Fruit fly (Drosophila melanogaster) whole organism, embryonic: ENCODE data around the gene Ire1.

ENCODE experiments used
- ATbp ChIP-seq: fragments of 200-800 bp; sonication (Bioruptor generic); optimal IDR thresholded peaks from 2 replicates; lab custom pipeline; 2017; ENCODE audit warnings: missing biosample characterization, mild to moderate bottlenecking, missing genetic modification characterization, missing genetic modification reagents
- CG10147 ChIP-seq: fragments of 200-800 bp; sonication (Bioruptor generic); optimal IDR thresholded peaks from 2 replicates; lab custom pipeline; 2019; ENCODE audit warnings: missing biosample characterization, mild to moderate bottlenecking, missing genetic modification characterization, moderate library complexity
- CG10267 ChIP-seq: fragments of 200-800 bp; sonication (Bioruptor generic); optimal IDR thresholded peaks from 2 replicates; lab custom pipeline; 2018; ENCODE audit warnings: missing biosample characterization, mild to moderate bottlenecking, missing genetic modification characterization, moderate library complexity
- CG10979 ChIP-seq: fragments of 200-800 bp; sonication (Bioruptor generic); optimal IDR thresholded peaks from 2 replicates; lab custom pipeline; 2018; ENCODE audit warnings: missing biosample characterization, mild to moderate bottlenecking, missing genetic modification characterization, moderate library complexity
- CG11560 ChIP-seq: fragments of 200-800 bp; sonication (Bioruptor generic); IDR thresholded peaks from 3 replicates; pipeline ENCODE4 v1.3.6; 2022; ENCODE audit warnings: missing biosample characterization, missing genetic modification characterization
- CG11695 ChIP-seq: fragments of 200-800 bp; sonication (Bioruptor generic); IDR thresholded peaks from 3 replicates; pipeline ENCODE4 v1.3.6; 2022; ENCODE audit warnings: missing biosample characterization, missing genetic modification characterization
- CG13123 ChIP-seq: fragments of 200-800 bp; sonication (Bioruptor generic); optimal IDR thresholded peaks from 2 replicates; lab custom pipeline; 2016; ENCODE audit warnings: missing biosample characterization, missing genetic modification characterization
- CG13296 ChIP-seq: fragments of 200-800 bp; sonication (Bioruptor generic); optimal IDR thresholded peaks from 3 replicates; lab custom pipeline; 2018; ENCODE audit warnings: missing biosample characterization, mild to moderate bottlenecking, missing genetic modification characterization
- CG13894 ChIP-seq: fragments of 200-800 bp; sonication (Bioruptor generic); optimal IDR thresholded peaks from 3 replicates; lab custom pipeline; 2018; ENCODE audit warnings: missing biosample characterization, mild to moderate bottlenecking, missing genetic modification characterization, moderate library complexity
- CG17186 ChIP-seq: fragments of 200-800 bp; sonication (Bioruptor generic); optimal IDR thresholded peaks from 3 replicates; lab custom pipeline; 2017; ENCODE audit warnings: missing biosample characterization, missing genetic modification reagents, missing genetic modification characterization
- CG17328 ChIP-seq: fragments of 200-800 bp; sonication (Bioruptor generic); IDR thresholded peaks from 2 replicates; pipeline ENCODE4 v1.3.6; 2022; ENCODE audit warnings: missing biosample characterization, missing genetic modification characterization
- CG18599 ChIP-seq: fragments of 200-800 bp; sonication (Bioruptor generic); optimal IDR thresholded peaks from 3 replicates; lab custom pipeline; 2017; ENCODE audit warnings: missing biosample characterization, missing genetic modification characterization, mild to moderate bottlenecking, moderate library complexity, missing genetic modification reagents
- CG3065 ChIP-seq: fragments of 200-800 bp; sonication (Bioruptor generic); optimal IDR thresholded peaks from 2 replicates; lab custom pipeline; 2016; ENCODE audit warnings: missing biosample characterization, missing genetic modification characterization
- CG3281 ChIP-seq: fragments of 200-800 bp; sonication (Bioruptor generic); optimal IDR thresholded peaks from 3 replicates; lab custom pipeline; 2017; ENCODE audit warnings: missing biosample characterization, mild to moderate bottlenecking, missing genetic modification characterization
- CG3838 ChIP-seq: fragments of 200-800 bp; sonication (Bioruptor generic); optimal IDR thresholded peaks from 3 replicates; lab custom pipeline; 2016; ENCODE audit warnings: missing biosample characterization, missing genetic modification characterization
- CG4820 ChIP-seq: fragments of 200-800 bp; sonication (Bioruptor generic); optimal IDR thresholded peaks from 3 replicates; lab custom pipeline; 2016; ENCODE audit warnings: missing biosample characterization, missing genetic modification characterization
- CG8765 ChIP-seq: fragments of 200-800 bp; sonication (Bioruptor generic); IDR thresholded peaks from 2 replicates; pipeline ENCODE4 v1.3.6; 2022; ENCODE audit warnings: missing biosample characterization, missing genetic modification characterization
- CG9876 ChIP-seq: fragments of 200-800 bp; sonication (Bioruptor generic); optimal IDR thresholded peaks from 2 replicates; lab custom pipeline; 2016; ENCODE audit warnings: missing biosample characterization, missing genetic modification characterization
- CG9932 ChIP-seq: fragments of 200-800 bp; sonication (Bioruptor generic); IDR thresholded peaks from 2 replicates; pipeline ENCODE4 v1.3.6; 2022; ENCODE audit warnings: missing biosample characterization, missing genetic modification characterization
- E2f2 ChIP-seq: fragments of 200-800 bp; sonication (Bioruptor generic); IDR thresholded peaks from 2 replicates; pipeline ENCODE4 v1.3.6; 2022; ENCODE audit warnings: missing biosample characterization, missing genetic modification characterization
- Fer2 ChIP-seq: fragments of 200-800 bp; sonication (Bioruptor generic); optimal IDR thresholded peaks from 2 replicates; lab custom pipeline; 2018; ENCODE audit warnings: missing biosample characterization, mild to moderate bottlenecking, missing genetic modification characterization, moderate library complexity
- HHEX ChIP-seq: fragments of 200-800 bp; sonication (Bioruptor generic); optimal IDR thresholded peaks from 3 replicates; lab custom pipeline; 2017; ENCODE audit warnings: missing biosample characterization, mild to moderate bottlenecking, missing genetic modification characterization, missing genetic modification reagents
- HLH3B ChIP-seq: fragments of 200-800 bp; sonication (Bioruptor generic); IDR thresholded peaks from 2 replicates; pipeline ENCODE4 v1.3.6; 2022; ENCODE audit warnings: missing biosample characterization, missing genetic modification characterization
- HLH4C ChIP-seq: fragments of 200-800 bp; sonication (Bioruptor generic); IDR thresholded peaks from 3 replicates; pipeline ENCODE4 v1.3.6; 2022; ENCODE audit warnings: missing biosample characterization, missing genetic modification characterization; ENCODE audit not compliant: partially characterized antibody
- Hsf ChIP-seq: fragments of 200-800 bp; sonication (Bioruptor generic); optimal IDR thresholded peaks from 3 replicates; lab custom pipeline; 2016; ENCODE audit warnings: missing biosample characterization, missing genetic modification characterization
- Jarid2 ChIP-seq: fragments of 200-800 bp; sonication (Bioruptor generic); optimal IDR thresholded peaks from 3 replicates; lab custom pipeline; 2017; ENCODE audit warnings: mild to moderate bottlenecking, missing biosample characterization, missing genetic modification reagents, missing genetic modification characterization
- Nf-YB ChIP-seq: fragments of 200-800 bp; sonication (Bioruptor generic); optimal IDR thresholded peaks from 3 replicates; lab custom pipeline; 2019; ENCODE audit warnings: missing biosample characterization, mild to moderate bottlenecking, missing genetic modification characterization, moderate library complexity
- Oaz ChIP-seq: fragments of 200-800 bp; sonication (Bioruptor generic); IDR thresholded peaks from 2 replicates; pipeline ENCODE4 v1.3.6; 2022; ENCODE audit warnings: missing biosample characterization, missing genetic modification characterization
- Rx ChIP-seq: fragments of 200-800 bp; sonication (Bioruptor generic); IDR thresholded peaks from 2 replicates; pipeline ENCODE4 v1.3.6; 2022; ENCODE audit warnings: missing biosample characterization, missing genetic modification characterization
- al ChIP-seq: fragments of 200-800 bp; sonication (Bioruptor generic); IDR thresholded peaks from 2 replicates; pipeline ENCODE4 v1.3.6; 2022; ENCODE audit warnings: missing biosample characterization, missing genetic modification characterization
- ap ChIP-seq: fragments of 200-800 bp; sonication (Bioruptor generic); IDR thresholded peaks from 2 replicates; pipeline ENCODE4 v1.3.6; 2022; ENCODE audit warnings: missing biosample characterization, missing genetic modification characterization
- ase ChIP-seq: fragments of 200-800 bp; sonication (Bioruptor generic); IDR thresholded peaks from 3 replicates; pipeline ENCODE4 v1.3.6; 2022; ENCODE audit warnings: missing biosample characterization, missing genetic modification characterization
- cg ChIP-seq: fragments of 200-800 bp; sonication (Bioruptor generic); optimal IDR thresholded peaks from 3 replicates; lab custom pipeline; 2019; ENCODE audit warnings: missing biosample characterization, mild to moderate bottlenecking, missing genetic modification characterization, moderate library complexity
- dan ChIP-seq: fragments of 200-800 bp; sonication (Bioruptor generic); IDR thresholded peaks from 2 replicates; pipeline ENCODE4 v1.3.6; 2022; ENCODE audit warnings: missing biosample characterization, missing genetic modification characterization
- ewg ChIP-seq: fragments of 200-800 bp; sonication (Bioruptor generic); optimal IDR thresholded peaks from 3 replicates; lab custom pipeline; 2017; ENCODE audit warnings: mild to moderate bottlenecking, missing biosample characterization, missing genetic modification reagents, missing genetic modification characterization
- exex ChIP-seq: fragments of 200-800 bp; sonication (Bioruptor generic); optimal IDR thresholded peaks from 4 replicates; lab custom pipeline; 2018; ENCODE audit warnings: missing biosample characterization, mild to moderate bottlenecking, missing genetic modification characterization, moderate library complexity
- fd3F ChIP-seq: fragments of 200-800 bp; sonication (Bioruptor generic); optimal IDR thresholded peaks from 2 replicates; lab custom pipeline; 2018; ENCODE audit warnings: missing biosample characterization, mild to moderate bottlenecking, missing genetic modification characterization, moderate library complexity
- fd96Cb ChIP-seq: fragments of 200-800 bp; sonication (Bioruptor generic); optimal IDR thresholded peaks from 2 replicates; lab custom pipeline; 2018; ENCODE audit warnings: missing biosample characterization, mild to moderate bottlenecking, missing genetic modification characterization, moderate library complexity
- gce ChIP-seq: fragments of 200-800 bp; sonication (Bioruptor generic); IDR thresholded peaks from 3 replicates; pipeline ENCODE4 v1.3.6; 2022; ENCODE audit warnings: missing biosample characterization, missing genetic modification characterization
- gfzf ChIP-seq: fragments of 200-800 bp; sonication (Bioruptor generic); optimal IDR thresholded peaks from 2 replicates; lab custom pipeline; 2016; ENCODE audit warnings: missing biosample characterization, mild to moderate bottlenecking, missing genetic modification characterization, moderate library complexity
- lab ChIP-seq: fragments of 200-800 bp; sonication (Bioruptor generic); optimal IDR thresholded peaks from 3 replicates; lab custom pipeline; 2017; ENCODE audit warnings: missing biosample characterization, missing genetic modification characterization, mild to moderate bottlenecking, moderate library complexity, missing genetic modification reagents
- lbe ChIP-seq: fragments of 200-800 bp; sonication (Bioruptor generic); optimal IDR thresholded peaks from 2 replicates; lab custom pipeline; 2016; ENCODE audit warnings: missing biosample characterization, mild to moderate bottlenecking, missing genetic modification characterization
- maf-S ChIP-seq: fragments of 200-800 bp; sonication (Bioruptor generic); optimal IDR thresholded peaks from 2 replicates; lab custom pipeline; 2016; ENCODE audit warnings: missing biosample characterization, missing genetic modification characterization
- onecut ChIP-seq: fragments of 200-800 bp; sonication (Bioruptor generic); IDR thresholded peaks from 2 replicates; pipeline ENCODE4 v1.3.6; 2022; ENCODE audit warnings: missing biosample characterization, missing genetic modification characterization
- prd ChIP-seq, 3 experiments: fragments of >200 bp in 2 of 3; fragments of 200-800 bp in 1 of 3; sonication (Bioruptor generic) in 1 of 3; optimal IDR thresholded peaks in 2 of 3; IDR thresholded peaks in 1 of 3; 2 replicates in 2 of 3; 3 replicates in 1 of 3; pipeline versions ENCODE4 v1.3.6 to Lab custom; 2017 to 2022; ENCODE audit warnings: missing biosample characterization in 1 of 3, missing genetic modification characterization in 1 of 3
- slou ChIP-seq: fragments of 200-800 bp; sonication (Bioruptor generic); optimal IDR thresholded peaks from 3 replicates; lab custom pipeline; 2016; ENCODE audit warnings: missing biosample characterization, missing genetic modification characterization
- stwl ChIP-seq: fragments of 200-800 bp; sonication (Bioruptor generic); optimal IDR thresholded peaks from 3 replicates; lab custom pipeline; 2018; ENCODE audit warnings: missing biosample characterization, mild to moderate bottlenecking, missing genetic modification characterization, moderate library complexity
- tio ChIP-seq: fragments of 200-800 bp; sonication (Bioruptor generic); optimal IDR thresholded peaks from 2 replicates; lab custom pipeline; 2017; ENCODE audit warnings: missing biosample characterization, missing genetic modification characterization, inconsistent platforms

Gene Ire1

dm6 chr3R:19875118-19875887 is 14.2 kb upstream of the Ire1 start, which contains the start of gene Mrp5 (continued):
- TF ChIP-seq CG3838 (GFP tag; lab: Kevin White, UChicago) (no peak), Nf-YB (peak; percentile 4), CG13123 (GFP tag; lab: Kevin White, UChicago) (no peak), Hsf (GFP tag; lab: Kevin White, UChicago) (peak; percentile 7), CG3065 (GFP tag; lab: Kevin White, UChicago) (no peak), Rx (GFP tag; lab: Robert Waterston, UW) (peak; percentile 53), CG13296 (GFP tag; lab: Kevin White, UChicago) (peak; percentile 24), maf-S (no peak), onecut (peak; percentile 75), slou (GFP tag; lab: Kevin White, UChicago) (no peak), tio (GFP tag; lab: Kevin White, UChicago) (peak; percentile 20), CG9876 (GFP tag; lab: Kevin White, UChicago) (no peak), prd (optimal IDR thresholded peaks at IDR 0.05; lab: Kevin White, UChicago) (no peak), prd (GFP tag; IDR thresholded peaks at IDR 0.05; lab: Robert Waterston, UW) (peak; percentile 74), exex (tag; lab: Kevin White, UChicago) (peak; percentile 10), CG4820 (GFP tag; lab: Kevin White, UChicago) (peak; percentile 9), CG17328 (GFP tag; lab: Robert Waterston, UW) (peak; percentile 64), CG10267 (tag; lab: Kevin White, UChicago) (peak; percentile 40), al (GFP tag; lab: Robert Waterston, UW) (peak; percentile 32; the same call in 1 of the 2 replicates), ase (GFP tag; lab: Robert Waterston, UW) (peak; percentile 53; the same call in 2 of the 3 replicates), fd96Cb (tag; lab: Kevin White, UChicago) (peak; percentile 30), Fer2 (tag; lab: Kevin White, UChicago) (peak; percentile 10), CG3281 (GFP tag; lab: Kevin White, UChicago) (peak; percentile 26), CG17186 (peak; percentile 11), CG11695 (peak; percentile 51; the same call in 1 of the 3 replicates), dan (GFP tag; lab: Robert Waterston, UW) (no peak), CG8765 (0 out of 2 replicates have a peak, but pooled peaks have one; percentile 35), CG10979 (peak; percentile 20), CG13894 (no peak), gfzf (no peak), E2f2 (GFP tag; lab: Robert Waterston, UW) (peak; percentile 26; the same call in 1 of the 2 replicates), ap (GFP tag; lab: Robert Waterston, UW) (peak; percentile 28; the same call in 1 of the 2 replicates), CG18599 (GFP tag; lab: Kevin White, UChicago) (peak; percentile 36), ATbp (GFP tag; lab: Kevin White, UChicago) (peak; percentile 54), CG9932 (no peak; the same call in 1 of the 2 replicates), CG11560 (no peak), Jarid2 (GFP tag; lab: Kevin White, UChicago) (peak; percentile 52), Oaz (peak; percentile 18; the same call in 1 of the 2 replicates), gce (GFP tag; lab: Robert Waterston, UW) (peak; percentile 43; the same call in 1 of the 3 replicates), cg (GFP tag; lab: Kevin White, UChicago) (peak; percentile 78), HLH4C (GFP tag; lab: Robert Waterston, UW) (0 out of 3 replicates have a peak, but pooled peaks have one; percentile 46), stwl (tag; lab: Kevin White, UChicago) (no peak), HLH3B (GFP tag; lab: Robert Waterston, UW) (peak; percentile 64), HHEX (GFP tag; lab: Kevin White, UChicago) (peak; percentile 6), ewg (peak; percentile 95), lbe (no peak), CG10147 (GFP tag; lab: Kevin White, UChicago) (no peak), fd3F (peak; percentile 9), lab (peak; percentile 36)
